Worm (Caenorhabditis elegans) whole organism, late embryonic: ENCODE data around the gene Y41C4A.7.

Experiments used
- ama-1 ChIP-seq: fragments of 150-350 bp; optimal IDR thresholded peaks from 2 replicates; lab custom pipeline; 2014
- fkh-6 ChIP-seq: sonication (generic microtip); optimal IDR thresholded peaks from 2 replicates; lab custom pipeline; 2016; ENCODE audit warnings: missing genetic modification characterization, missing compliant biosample characterization
- gmeb-2 ChIP-seq: sonication (generic microtip); optimal IDR thresholded peaks from 2 replicates; lab custom pipeline; 2016; ENCODE audit warnings: missing genetic modification characterization, inconsistent platforms, missing compliant biosample characterization
- hlh-30 ChIP-seq: sonication (generic microtip); optimal IDR thresholded peaks from 2 replicates; lab custom pipeline; 2017; ENCODE audit warnings: antibody characterized with exemption, missing genetic modification characterization, missing compliant biosample characterization; ENCODE audit not compliant: insufficient read depth
- npax-4 ChIP-seq: sonication (generic microtip); optimal IDR thresholded peaks from 2 replicates; lab custom pipeline; 2016; ENCODE audit warnings: missing genetic modification characterization, missing compliant biosample characterization
- pag-3 ChIP-seq: sonication (generic microtip); optimal IDR thresholded peaks from 2 replicates; lab custom pipeline; 2016; ENCODE audit warnings: missing compliant biosample characterization, missing genetic modification characterization, borderline replicate concordance
- pax-1 ChIP-seq: fragments of 150-350 bp; optimal IDR thresholded peaks from 2 replicates; lab custom pipeline; 2014; ENCODE audit warnings: missing biosample characterization, missing genetic modification characterization
- ref-2 ChIP-seq: sonication (generic microtip); optimal IDR thresholded peaks from 2 replicates; lab custom pipeline; 2016; ENCODE audit warnings: missing genetic modification characterization, missing compliant biosample characterization
- sox-2 ChIP-seq: fragments of 200-800 bp; sonication (Bioruptor generic); IDR thresholded peaks from 2 replicates; pipeline ENCODE4 v1.3.6; 2022; ENCODE audit warnings: missing genetic modification reagents, missing genetic modification characterization, missing compliant biosample characterization
- sox-4 ChIP-seq: sonication (generic microtip); optimal IDR thresholded peaks from 2 replicates; lab custom pipeline; 2017; ENCODE audit warnings: mild to moderate bottlenecking, missing genetic modification characterization, inconsistent platforms, missing compliant biosample characterization
- unc-86 ChIP-seq: sonication (generic microtip); optimal IDR thresholded peaks from 2 replicates; lab custom pipeline; 2016; ENCODE audit warnings: missing genetic modification characterization, missing compliant biosample characterization

ce11 chrIII:11684770-11685169, 13.9 kb upstream of the Y41C4A.7 start:
- TF ChIP-seq npax-4 = no peak
- no peak for TF ChIP-seq ama-1 (lab: Kevin White, UChicago)
- no peak for TF ChIP-seq sox-2 (GFP tag; lab: Robert Waterston, UW)
- TF ChIP-seq unc-86 (tag; lab: Kevin White, UChicago) = no peak
- no peak for TF ChIP-seq pax-1
- no peak for TF ChIP-seq ref-2 (tag; lab: Kevin White, UChicago)
- no peak for TF ChIP-seq fkh-6 (tag; lab: Kevin White, UChicago)
- TF ChIP-seq gmeb-2 (tag; lab: Kevin White, UChicago) = no peak
- TF ChIP-seq sox-4 (tag; lab: Kevin White, UChicago) = no peak
- TF ChIP-seq hlh-30 = no peak
- no peak for TF ChIP-seq pag-3
